4 worm cellular contexts compared by ENCODE assay signal in genomic region chrII:9729866-9730265, ce11.
TF ChIP-seq lines count a peak whose summit lies in the region.

No protein-coding gene starts in this region.

TF ChIP-seq in whole organism, L1 larva, 84 proteins besides CTCF, POLR2A, EP300 and RAD21:
- TF ChIP-seq lin-14 (GFP tag; optimal IDR thresholded peaks at IDR 0.05; lab: Kevin White, UChicago) (peak; percentile 46), efl-1 (optimal IDR thresholded peaks at IDR 0.05; lab: Kevin White, UChicago) (no peak), efl-1 (GFP tag; optimal IDR thresholded peaks at IDR 0.05 in 1 of 2; lab: Kevin White, UChicago) (peak in 1 of 2 experiments; percentile 12), nhr-85 (tag; lab: Kevin White, UChicago) (no peak)
TF ChIP-seq in whole organism, L1 larva: peak in this region for 2.

TF ChIP-seq in whole organism, L3 larva, 47 proteins besides CTCF, POLR2A, EP300 and RAD21:
- TF ChIP-seq nfya-1 (tag; optimal IDR thresholded peaks at IDR 0.05; lab: Kevin White, UChicago; ENCODE audit: insufficient read depth) (peak; percentile 20), tbx-2 (tag; optimal IDR thresholded peaks at IDR 0.05; lab: Kevin White, UChicago) (no peak), hmg-11 (tag; optimal IDR thresholded peaks at IDR 0.05; lab: Kevin White, UChicago) (peak; percentile 19), egl-5 (tag; optimal IDR thresholded peaks at IDR 0.05; lab: Kevin White, UChicago) (peak; percentile 40)

TF ChIP-seq in whole organism, L4 larva, 104 proteins besides CTCF, POLR2A, EP300 and RAD21:
- TF ChIP-seq ces-1 (GFP tag; optimal IDR thresholded peaks at IDR 0.05; lab: Kevin White, UChicago) (no peak), hmg-1.1 (GFP tag; IDR thresholded peaks at IDR 0.05; lab: Robert Waterston, UW) (peak; percentile 27; the same call in 1 of the 2 replicates), sdz-12 (GFP tag; optimal IDR thresholded peaks at IDR 0.05; lab: Kevin White, UChicago) (no peak), cey-2 (tag; optimal IDR thresholded peaks at IDR 0.05; lab: Kevin White, UChicago; ENCODE audit: borderline replicate concordance, insufficient read depth) (no peak), ztf-7 (tag; optimal IDR thresholded peaks at IDR 0.05; lab: Kevin White, UChicago) (no peak), Y48G9A.11 (GFP tag; IDR thresholded peaks at IDR 0.05; lab: Robert Waterston, UW) (no peak), ztf-11 (tag; optimal IDR thresholded peaks at IDR 0.05; lab: Kevin White, UChicago) (no peak), set-16 (GFP tag; IDR thresholded peaks at IDR 0.05; lab: Robert Waterston, UW) (no peak), egl-43 (GFP tag; IDR thresholded peaks at IDR 0.05; lab: Robert Waterston, UW) (no peak), hlh-11 (tag; optimal IDR thresholded peaks at IDR 0.05; lab: Kevin White, UChicago) (peak; percentile 3), tag-97 (GFP tag; IDR thresholded peaks at IDR 0.05; lab: Robert Waterston, UW) (no peak), rbr-2 (tag; optimal IDR thresholded peaks at IDR 0.05; lab: Kevin White, UChicago) (peak; percentile 28), F26F4.8 (GFP tag; conservative IDR thresholded peaks at IDR 0.05; lab: Robert Waterston, UW) (no peak), madf-9 (GFP tag; conservative IDR thresholded peaks at IDR 0.05; lab: Robert Waterston, UW) (no peak), aha-1 (tag; lab: Kevin White, UChicago) (no peak), nhr-102 (tag; optimal IDR thresholded peaks at IDR 0.05; lab: Kevin White, UChicago) (no peak), unc-62 (GFP tag; optimal IDR thresholded peaks at IDR 0.05 in 1 of 2; lab: Kevin White, UChicago) (peak in 1 of 2 experiments; percentile 19), unc-62 (tag; optimal IDR thresholded peaks at IDR 0.05; lab: Kevin White, UChicago) (no peak), T20F7.1 (GFP tag; optimal IDR thresholded peaks at IDR 0.05; lab: Kevin White, UChicago) (no peak), ceh-44 (GFP tag; IDR thresholded peaks at IDR 0.05; lab: Robert Waterston, UW) (no peak), hlh-30 (tag; optimal IDR thresholded peaks at IDR 0.05; lab: Kevin White, UChicago; ENCODE audit: insufficient read depth) (no peak), php-3 (GFP tag; IDR thresholded peaks at IDR 0.05; lab: Robert Waterston, UW) (no peak), duxl-1 (tag; optimal IDR thresholded peaks at IDR 0.05; lab: Kevin White, UChicago; ENCODE audit: poor library complexity) (no peak), unc-39 (tag; optimal IDR thresholded peaks at IDR 0.05; lab: Kevin White, UChicago) (no peak), zip-2 (tag; optimal IDR thresholded peaks at IDR 0.05; lab: Kevin White, UChicago) (no peak), zip-11 (GFP tag; IDR thresholded peaks at IDR 0.05; lab: Robert Waterston, UW) (no peak)

TF ChIP-seq in whole organism, young adult, 124 proteins besides CTCF, POLR2A, EP300 and RAD21:
- peak; percentile 93 for TF ChIP-seq hmg-1.2 (GFP tag; IDR thresholded peaks at IDR 0.05; lab: Robert Waterston, UW)
- no peak for TF ChIP-seq egrh-3 (GFP tag; IDR thresholded peaks at IDR 0.05; lab: Robert Waterston, UW)
- no peak for TF ChIP-seq snpc-1.3 (tag; optimal IDR thresholded peaks at IDR 0.05; lab: Kevin White, UChicago; ENCODE audit: insufficient read depth)
- 0 out of 2 replicates have a peak, but pooled peaks have one; percentile 12 for TF ChIP-seq zfh-2 (GFP tag; conservative IDR thresholded peaks at IDR 0.05; lab: Robert Waterston, UW)
